Worm (Caenorhabditis elegans) whole organism, midembryonic: ENCODE measurements around the gene T03F6.4.

Experiments
- T22C8.4 ChIP-seq: fragments of 200-800 bp; sonication (Bioruptor generic); IDR thresholded peaks from 2 replicates; pipeline ENCODE4 v1.3.6; 2022; ENCODE audit warnings: missing genetic modification characterization, missing compliant biosample characterization
- cog-1 ChIP-seq: sonication (generic microtip); optimal IDR thresholded peaks from 2 replicates; lab custom pipeline; 2016; ENCODE audit warnings: missing genetic modification characterization, missing compliant biosample characterization
- flt-1 ChIP-seq: fragments of 200-800 bp; sonication (Bioruptor generic); IDR thresholded peaks from 2 replicates; pipeline ENCODE4 v1.3.6; 2022; ENCODE audit warnings: missing genetic modification characterization, missing compliant biosample characterization
- klf-2 ChIP-seq: fragments of 200-800 bp; sonication (Bioruptor generic); conservative IDR thresholded peaks from 2 replicates; pipeline ENCODE4 v1.3.6; 2022; ENCODE audit warnings: missing genetic modification reagents, missing genetic modification characterization, missing compliant biosample characterization
- med-1 ChIP-seq: sonication (generic microtip); optimal IDR thresholded peaks from 2 replicates; lab custom pipeline; 2017; ENCODE audit warnings: missing genetic modification characterization, mild to moderate bottlenecking, missing compliant biosample characterization, antibody characterized with exemption, missing genetic modification reagents; ENCODE audit not compliant: insufficient read depth
- ref-1 ChIP-seq: fragments of 200-800 bp; sonication (Bioruptor generic); conservative IDR thresholded peaks from 2 replicates; pipeline ENCODE4 v1.3.6; 2022; ENCODE audit warnings: missing genetic modification reagents, missing genetic modification characterization, missing compliant biosample characterization
- tab-1 ChIP-seq: fragments of 200-800 bp; sonication (Bioruptor generic); IDR thresholded peaks from 2 replicates; pipeline ENCODE4 v1.3.6; 2022; ENCODE audit warnings: missing genetic modification characterization, missing compliant biosample characterization
- ztf-23 ChIP-seq: fragments of 200-800 bp; sonication (Bioruptor generic); IDR thresholded peaks from 2 replicates; pipeline ENCODE4 v1.3.6; 2022; ENCODE audit warnings: missing genetic modification reagents, missing genetic modification characterization, missing compliant biosample characterization
- ztf-29 ChIP-seq: fragments of 200-800 bp; sonication (Bioruptor generic); IDR thresholded peaks from 2 replicates; pipeline ENCODE4 v1.3.6; 2022; ENCODE audit warnings: missing genetic modification reagents, missing genetic modification characterization, missing compliant biosample characterization

The T03F6.4 gene

DNA sequence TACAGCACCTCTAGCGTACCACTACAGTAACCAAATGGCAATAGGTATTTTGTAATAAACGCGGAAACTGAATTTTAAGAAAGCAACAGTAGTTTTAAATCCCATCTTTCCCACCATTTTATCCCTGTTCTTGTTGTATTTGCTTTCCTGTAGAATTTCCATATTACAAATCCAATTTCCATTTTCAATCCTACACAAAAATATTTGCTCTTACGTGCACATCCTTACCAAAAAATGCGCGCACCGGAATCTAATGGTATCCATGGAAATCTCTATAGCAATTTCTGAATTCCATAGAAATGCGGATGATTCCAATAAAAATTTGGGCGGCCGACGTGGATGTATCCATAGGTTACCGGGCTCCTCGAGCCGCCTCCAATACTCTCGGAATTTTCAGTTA is 44.2 kb downstream of the T03F6.4 start, which contains the start of gene trf-1:
trf-1 (plus strand) TSS at position 301 of the 400 bp plus-strand sequence.
- TF ChIP-seq T22C8.4 (no peak), klf-2 (no peak), flt-1 (GFP tag; lab: Robert Waterston, UW) (no peak), ztf-29 (no peak), tab-1 (GFP tag; lab: Robert Waterston, UW) (no peak), ztf-23 (no peak), ref-1 (GFP tag; lab: Robert Waterston, UW) (no peak), cog-1 (tag; lab: Kevin White, UChicago) (no peak), med-1 (GFP tag; lab: Kevin White, UChicago) (no peak)

DNA sequence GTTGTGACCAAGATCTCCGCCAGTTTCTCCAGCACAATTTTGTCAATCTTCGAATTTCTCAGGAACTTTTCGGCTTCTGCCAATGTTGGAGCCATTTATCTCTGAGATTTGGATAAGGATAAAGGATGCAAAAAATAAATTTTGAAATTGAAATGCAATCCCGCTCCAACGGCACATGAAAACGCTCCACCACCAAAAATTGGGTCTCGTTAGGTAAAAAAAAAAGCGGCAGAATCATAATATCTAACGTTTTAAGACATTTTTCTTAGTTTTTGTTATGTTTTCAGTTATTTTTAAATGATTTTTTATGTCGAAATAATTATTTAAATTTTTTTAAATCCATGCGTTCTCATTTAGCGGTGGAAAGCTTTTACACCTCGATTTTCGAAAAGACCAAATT is 48.5 kb downstream of the T03F6.4 start, which contains the start of gene F45G2.7:
F45G2.7 (minus strand) TSS at position 101 of the 400 bp plus-strand sequence.
- no peak for TF ChIP-seq ztf-29
- TF ChIP-seq cog-1 (tag; lab: Kevin White, UChicago), result no peak
- TF ChIP-seq ztf-23, result no peak
- TF ChIP-seq ref-1 (GFP tag; lab: Robert Waterston, UW), result no peak
- TF ChIP-seq klf-2, result no peak
- no peak for TF ChIP-seq tab-1 (GFP tag; lab: Robert Waterston, UW)
- no peak for TF ChIP-seq flt-1 (GFP tag; lab: Robert Waterston, UW)
- TF ChIP-seq T22C8.4, result no peak
- no peak for TF ChIP-seq med-1 (GFP tag; lab: Kevin White, UChicago)

DNA sequence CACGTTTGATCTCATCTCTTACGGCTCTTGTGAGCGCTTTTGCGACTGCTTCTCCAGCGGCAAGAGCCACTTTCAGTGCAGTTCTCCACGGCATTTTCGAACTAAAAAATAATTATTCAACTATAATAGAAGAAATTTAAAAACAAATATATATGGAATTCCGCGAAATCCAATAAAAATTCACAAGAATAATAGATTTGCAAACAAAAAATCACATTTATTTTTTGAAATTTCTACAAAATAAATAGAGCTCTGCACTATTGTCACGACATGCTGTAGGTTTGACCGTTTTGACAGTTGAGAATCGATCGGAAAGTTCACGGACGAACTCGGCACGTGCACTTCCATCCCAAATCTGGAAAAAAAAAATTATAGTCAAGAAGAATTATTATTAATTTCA is 49.6 kb downstream of the T03F6.4 start, which contains the start of gene F45G2.8:
F45G2.8 (minus strand) TSS at position 101 of the 400 bp plus-strand sequence.
- TF ChIP-seq flt-1 (GFP tag; lab: Robert Waterston, UW) (no peak), ztf-29 (no peak), med-1 (GFP tag; lab: Kevin White, UChicago) (no peak), T22C8.4 (no peak), ztf-23 (no peak), klf-2 (no peak), cog-1 (tag; lab: Kevin White, UChicago) (no peak), tab-1 (GFP tag; lab: Robert Waterston, UW) (no peak), ref-1 (GFP tag; lab: Robert Waterston, UW) (no peak)

DNA sequence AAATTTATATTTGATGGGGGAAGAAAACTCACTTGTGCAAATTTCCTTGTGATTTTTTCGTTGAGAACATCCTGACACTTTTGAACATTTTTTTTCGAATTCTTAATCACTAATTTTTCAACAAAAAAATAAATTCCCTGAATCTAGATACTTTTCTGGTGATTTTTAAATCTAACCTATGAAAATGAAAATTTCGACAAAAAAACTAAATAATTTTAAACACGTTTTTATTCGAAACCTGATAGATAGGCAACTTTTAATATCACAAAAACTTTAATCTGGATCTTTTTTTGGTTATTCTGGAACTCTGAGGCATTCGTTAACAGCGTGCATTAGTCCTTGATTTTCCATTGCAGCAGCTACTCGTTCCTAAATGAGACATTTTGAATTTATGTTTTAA is 50.9 kb downstream of the T03F6.4 start, which contains the start of gene F45G2.9:
F45G2.9 (minus strand) TSS at position 101 of the 400 bp plus-strand sequence.
- TF ChIP-seq cog-1 (tag; lab: Kevin White, UChicago) (no peak), ref-1 (GFP tag; lab: Robert Waterston, UW) (no peak), T22C8.4 (no peak), ztf-23 (no peak), med-1 (GFP tag; lab: Kevin White, UChicago) (no peak), flt-1 (GFP tag; lab: Robert Waterston, UW) (no peak), tab-1 (GFP tag; lab: Robert Waterston, UW) (no peak), klf-2 (no peak), ztf-29 (no peak)
